Fruit fly (Drosophila melanogaster): ENCODE results near the gene Cad96Cb.

The Cad96Cb gene

dm6 chr3R:25249145-25250141 lies 17.3 kb upstream of the Cad96Cb start, which contains the start of gene Nup358:
Nup358 (plus strand) TSS chr3R:25249348.
- TF ChIP-seq Rel (GFP tag; optimal IDR thresholded peaks at IDR 0.05), result no peak
- TF ChIP-seq Rel (tag; optimal IDR thresholded peaks at IDR 0.05), result peak; percentile 18
- no peak for TF ChIP-seq usp (GFP tag; optimal IDR thresholded peaks at IDR 0.05)
- TF ChIP-seq Sp1 (GFP tag; optimal IDR thresholded peaks at IDR 0.05), result peak; percentile 5

- TF ChIP-seq Hnf4 (GFP tag; optimal IDR thresholded peaks at IDR 0.05) (no peak), CrebA (GFP tag; optimal IDR thresholded peaks at IDR 0.05; ENCODE audit: borderline replicate concordance) (no peak), sage (GFP tag; optimal IDR thresholded peaks at IDR 0.05) (peak; percentile 66), rgr (GFP tag; optimal IDR thresholded peaks at IDR 0.05) (peak; percentile 99), br (GFP tag; optimal IDR thresholded peaks at IDR 0.05) (peak; percentile 98), dsf (GFP tag; optimal IDR thresholded peaks at IDR 0.05; ENCODE audit: borderline replicate concordance) (peak; percentile 79), N (GFP tag; optimal IDR thresholded peaks at IDR 0.05) (no peak), fru (GFP tag; optimal IDR thresholded peaks at IDR 0.05) (peak; percentile 96), Dfd (GFP tag; optimal IDR thresholded peaks at IDR 0.05) (no peak), CG32264 (GFP tag; optimal IDR thresholded peaks at IDR 0.05) (peak; percentile 91), psq (GFP tag; optimal IDR thresholded peaks at IDR 0.05) (peak; percentile 89), GATAd (GFP tag; optimal IDR thresholded peaks at IDR 0.05) (peak; percentile 89), brk (GFP tag; optimal IDR thresholded peaks at IDR 0.05) (no peak), h (GFP tag; optimal IDR thresholded peaks at IDR 0.05) (peak; percentile 96), Jra (GFP tag; optimal IDR thresholded peaks at IDR 0.05) (no peak), Vsx2 (GFP tag; optimal IDR thresholded peaks at IDR 0.05; ENCODE audit: partially characterized antibody) (no peak), pan (optimal IDR thresholded peaks at IDR 0.05) (no peak), Hr78 (GFP tag; optimal IDR thresholded peaks at IDR 0.05) (no peak), Rel (GFP tag; optimal IDR thresholded peaks at IDR 0.05) (peak; percentile 53), Rel (tag; optimal IDR thresholded peaks at IDR 0.05) (peak; percentile 83), OdsH (GFP tag; optimal IDR thresholded peaks at IDR 0.05) (peak; percentile 95), sv (GFP tag; optimal IDR thresholded peaks at IDR 0.05) (peak; percentile 96), HLH106 (tag; optimal IDR thresholded peaks at IDR 0.05) (peak; percentile 96), Mio (GFP tag; optimal IDR thresholded peaks at IDR 0.05) (peak; percentile 92), tai (GFP tag; optimal IDR thresholded peaks at IDR 0.05) (no peak), Sp1 (GFP tag; optimal IDR thresholded peaks at IDR 0.05) (peak; percentile 97), Myc (optimal IDR thresholded peaks at IDR 0.05) (peak; percentile 25), CG9705 (GFP tag; optimal IDR thresholded peaks at IDR 0.05) (peak; percentile 99), usp (GFP tag; optimal IDR thresholded peaks at IDR 0.05) (no peak), jim (GFP tag; optimal IDR thresholded peaks at IDR 0.05) (peak; percentile 7), dmrt93B (GFP tag; optimal IDR thresholded peaks at IDR 0.05) (peak; percentile 99), Hr83 (GFP tag; optimal IDR thresholded peaks at IDR 0.05; ENCODE audit: poor library complexity, severe bottlenecking) (peak; percentile 99), Abd-B (GFP tag; optimal IDR thresholded peaks at IDR 0.05) (no peak), ey (GFP tag; optimal IDR thresholded peaks at IDR 0.05) (peak; percentile 90), dl (GFP tag; optimal IDR thresholded peaks at IDR 0.05; ENCODE audit: insufficient read depth in 1 of 2, partially characterized antibody in 2 of 2) (no peak), lola (GFP tag; optimal IDR thresholded peaks at IDR 0.05) (no peak), woc (GFP tag; optimal IDR thresholded peaks at IDR 0.05) (peak; percentile 77), Dif (GFP tag; optimal IDR thresholded peaks at IDR 0.05; ENCODE audit: partially characterized antibody) (no peak), foxo (GFP tag; optimal IDR thresholded peaks at IDR 0.05) (peak; percentile 81 to 97)
Measured at dm6 chr3R:25247379-25247869, 15.3 kb upstream of the Cad96Cb start, which contains the start of the genes RpS27 and Nup37. RpS27 (minus strand) TSS chr3R:25247514. Nup37 (plus strand) TSS chr3R:25247658.

Measured in whole organism, wandering third instar larva.